Worm (Caenorhabditis elegans): ENCODE results near the gene arrd-9.

- TF ChIP-seq tbx-9 (tag; optimal IDR thresholded peaks at IDR 0.05; ENCODE audit: borderline replicate concordance) (no peak), F57A8.1 (GFP tag; optimal IDR thresholded peaks at IDR 0.05) (no peak), unc-62 (GFP tag; optimal IDR thresholded peaks at IDR 0.05) (no peak), Y79H2A.3 (GFP tag; conservative IDR thresholded peaks at IDR 0.05) (no peak), nhr-80 (tag; optimal IDR thresholded peaks at IDR 0.05) (no peak), T26A5.8 (tag; optimal IDR thresholded peaks at IDR 0.05) (no peak), ccch-3 (GFP tag; optimal IDR thresholded peaks at IDR 0.05) (no peak), let-526 (GFP tag; IDR thresholded peaks at IDR 0.05) (no peak), mel-28 (tag; optimal IDR thresholded peaks at IDR 0.05; ENCODE audit: borderline replicate concordance) (no peak), dpl-1 (GFP tag; optimal IDR thresholded peaks at IDR 0.05) (no peak), unc-130 (GFP tag; optimal IDR thresholded peaks at IDR 0.05) (no peak), sdz-38 (tag; optimal IDR thresholded peaks at IDR 0.05) (no peak), ama-1 (optimal IDR thresholded peaks at IDR 0.05) (no peak), ama-1 (GFP tag; optimal IDR thresholded peaks at IDR 0.05) (no peak), F33H1.4 (GFP tag; IDR thresholded peaks at IDR 0.05) (no peak)
Measured at ce11 chrII:12429743-12430142, 51.0 kb downstream of the arrd-9 start, which contains the start of gene Y57A10C.8.
